Fruit fly (Drosophila melanogaster) whole organism, embryonic: ENCODE data around the gene CG5910.

Experiments used
- Abd-B ChIP-seq: fragments of 200-800 bp; sonication (Bioruptor generic); optimal IDR thresholded peaks from 2 replicates; lab custom pipeline; 2018; ENCODE audit warnings: missing biosample characterization, mild to moderate bottlenecking, missing genetic modification characterization, moderate library complexity
- BEAF-32 ChIP-seq: fragments of 200-800 bp; sonication (Bioruptor generic); optimal IDR thresholded peaks from 3 replicates; lab custom pipeline; 2017; ENCODE audit warnings: missing biosample characterization, missing genetic modification characterization, mild to moderate bottlenecking, moderate library complexity, missing genetic modification reagents
- BtbVII ChIP-seq: fragments of 200-800 bp; sonication (Bioruptor generic); optimal IDR thresholded peaks from 3 replicates; lab custom pipeline; 2017; ENCODE audit warnings: missing biosample characterization, mild to moderate bottlenecking, missing genetic modification characterization
- CG10565 ChIP-seq: fragments of 200-800 bp; sonication (Bioruptor generic); optimal IDR thresholded peaks from 3 replicates; lab custom pipeline; 2016; ENCODE audit warnings: missing biosample characterization, mild to moderate bottlenecking, missing genetic modification characterization
- CG12769 ChIP-seq: fragments of 200-800 bp; sonication (Bioruptor generic); optimal IDR thresholded peaks from 2 replicates; lab custom pipeline; 2019; ENCODE audit warnings: missing biosample characterization, mild to moderate bottlenecking, missing genetic modification characterization, moderate library complexity
- CG15601 ChIP-seq: fragments of 200-800 bp; sonication (Bioruptor generic); optimal IDR thresholded peaks from 3 replicates; lab custom pipeline; 2019; ENCODE audit warnings: missing biosample characterization, mild to moderate bottlenecking, missing genetic modification characterization, moderate library complexity
- CG1792 ChIP-seq: fragments of 200-800 bp; sonication (Bioruptor generic); optimal IDR thresholded peaks from 2 replicates; lab custom pipeline; 2016; ENCODE audit warnings: missing biosample characterization, missing genetic modification characterization
- CG2889 ChIP-seq: fragments of 200-800 bp; sonication (Bioruptor generic); IDR thresholded peaks from 3 replicates; pipeline ENCODE4 v1.3.6; 2022; ENCODE audit warnings: missing biosample characterization, missing genetic modification characterization
- CG8388 ChIP-seq: fragments of 200-800 bp; sonication (Bioruptor generic); optimal IDR thresholded peaks from 2 replicates; lab custom pipeline; 2019; ENCODE audit warnings: missing biosample characterization, mild to moderate bottlenecking, missing genetic modification characterization, moderate library complexity
- CG9727 ChIP-seq: fragments of 200-800 bp; sonication (Bioruptor generic); optimal IDR thresholded peaks from 3 replicates; lab custom pipeline; 2017; ENCODE audit warnings: missing biosample characterization, mild to moderate bottlenecking, missing genetic modification characterization
- CG9817 ChIP-seq: fragments of 200-800 bp; sonication (Bioruptor generic); optimal IDR thresholded peaks from 2 replicates; lab custom pipeline; 2018; ENCODE audit warnings: missing biosample characterization, mild to moderate bottlenecking, missing genetic modification characterization, moderate library complexity
- D ChIP-seq, 2 experiments: fragments of 200-800 bp in 1 of 2; fragments of >200 bp in 1 of 2; sonication (Bioruptor generic) in 1 of 2; optimal IDR thresholded peaks; 2 replicates in 1 of 2; 3 replicates in 1 of 2; lab custom pipeline; 2017; ENCODE audit warnings: mild to moderate bottlenecking in 1 of 2, missing biosample characterization in 1 of 2, missing genetic modification characterization in 1 of 2, missing genetic modification reagents in 1 of 2
- Dek ChIP-seq: fragments of 200-800 bp; sonication (Bioruptor generic); optimal IDR thresholded peaks from 3 replicates; lab custom pipeline; 2019; ENCODE audit warnings: missing biosample characterization, mild to moderate bottlenecking, missing genetic modification characterization, moderate library complexity
- Dp ChIP-seq: fragments of 200-800 bp; sonication (Bioruptor generic); optimal IDR thresholded peaks from 2 replicates; lab custom pipeline; 2018; ENCODE audit warnings: missing biosample characterization, mild to moderate bottlenecking, missing genetic modification characterization, moderate library complexity
- Drgx ChIP-seq: fragments of 200-800 bp; sonication (Bioruptor generic); IDR thresholded peaks from 2 replicates; pipeline ENCODE4 v1.3.6; 2022; ENCODE audit warnings: missing biosample characterization, missing genetic modification characterization
- E2f2 ChIP-seq: fragments of 200-800 bp; sonication (Bioruptor generic); IDR thresholded peaks from 2 replicates; pipeline ENCODE4 v1.3.6; 2022; ENCODE audit warnings: missing biosample characterization, missing genetic modification characterization
- Ets97D ChIP-seq: fragments of 200-800 bp; sonication (Bioruptor generic); optimal IDR thresholded peaks from 3 replicates; lab custom pipeline; 2016; ENCODE audit warnings: missing biosample characterization, missing genetic modification characterization
- Hand ChIP-seq: fragments of 200-800 bp; sonication (Bioruptor generic); optimal IDR thresholded peaks from 2 replicates; lab custom pipeline; 2017; ENCODE audit warnings: mild to moderate bottlenecking, missing biosample characterization, missing genetic modification reagents, missing genetic modification characterization
- Hr39 ChIP-seq: fragments of >200 bp; optimal IDR thresholded peaks from 2 replicates; lab custom pipeline; 2017
- Max ChIP-seq: fragments of 200-800 bp; sonication (Bioruptor generic); optimal IDR thresholded peaks from 2 replicates; lab custom pipeline; 2016; ENCODE audit warnings: missing biosample characterization, mild to moderate bottlenecking, missing genetic modification characterization
- Nf-YA ChIP-seq: fragments of 200-800 bp; sonication (Bioruptor generic); IDR thresholded peaks from 2 replicates; pipeline ENCODE4 v1.3.6; 2022; ENCODE audit warnings: missing biosample characterization, missing genetic modification characterization
- Poxn ChIP-seq: fragments of 200-800 bp; sonication (Bioruptor generic); IDR thresholded peaks from 2 replicates; pipeline ENCODE4 v1.3.6; 2022; ENCODE audit warnings: missing biosample characterization, missing genetic modification characterization
- Trl ChIP-seq, 3 experiments: fragments of >200 bp in 2 of 3; fragments of 200-800 bp in 1 of 3; sonication (Bioruptor generic) in 1 of 3; optimal IDR thresholded peaks; 2 replicates in 1 of 3; 3 replicates in 2 of 3; lab custom pipeline; 2016 to 2017; ENCODE audit warnings: missing biosample characterization in 1 of 3, missing genetic modification characterization in 1 of 3
- Usf ChIP-seq: fragments of 200-800 bp; sonication (Bioruptor generic); optimal IDR thresholded peaks from 2 replicates; lab custom pipeline; 2017; ENCODE audit warnings: missing genotype, missing biosample characterization, missing genetic modification characterization
- Xbp1 ChIP-seq: fragments of 200-800 bp; sonication (Bioruptor generic); optimal IDR thresholded peaks from 3 replicates; lab custom pipeline; 2016; ENCODE audit warnings: missing biosample characterization, mild to moderate bottlenecking, missing genetic modification characterization
- amos ChIP-seq: fragments of 200-800 bp; sonication (Bioruptor generic); IDR thresholded peaks from 2 replicates; pipeline ENCODE4 v1.3.6; 2022; ENCODE audit warnings: missing biosample characterization, missing genetic modification characterization; ENCODE audit not compliant: partially characterized antibody
- ase ChIP-seq: fragments of 200-800 bp; sonication (Bioruptor generic); IDR thresholded peaks from 3 replicates; pipeline ENCODE4 v1.3.6; 2022; ENCODE audit warnings: missing biosample characterization, missing genetic modification characterization
- cwo ChIP-seq: fragments of 200-800 bp; sonication (Bioruptor generic); optimal IDR thresholded peaks from 3 replicates; lab custom pipeline; 2017; ENCODE audit warnings: missing biosample characterization, missing genetic modification characterization, mild to moderate bottlenecking, moderate library complexity, missing genetic modification reagents
- danr ChIP-seq: fragments of 200-800 bp; sonication (Bioruptor generic); IDR thresholded peaks from 2 replicates; pipeline ENCODE4 v1.3.6; 2022; ENCODE audit warnings: missing biosample characterization, missing genetic modification characterization
- dpn ChIP-seq, 2 experiments: fragments of 200-800 bp; sonication (Bioruptor generic); optimal IDR thresholded peaks; 3 replicates each; lab custom pipeline; 2016; ENCODE audit warnings: missing biosample characterization in 2 of 2, missing genetic modification characterization in 2 of 2
- eve ChIP-seq, 2 experiments: fragments of >200 bp; optimal IDR thresholded peaks; 2 replicates each; lab custom pipeline; 2017; ENCODE audit warnings: missing biosample characterization in 2 of 2, missing genetic modification characterization in 2 of 2
- hkb ChIP-seq, 2 experiments: fragments of 200-800 bp in 1 of 2; fragments of >200 bp in 1 of 2; sonication (Bioruptor generic) in 1 of 2; IDR thresholded peaks in 1 of 2; optimal IDR thresholded peaks in 1 of 2; 2 replicates each; pipeline versions ENCODE4 v1.3.6 to Lab custom; 2017 to 2022; ENCODE audit warnings: missing biosample characterization in 1 of 2, missing genetic modification characterization in 1 of 2
- mam ChIP-seq: fragments of 200-800 bp; sonication (Bioruptor generic); optimal IDR thresholded peaks from 3 replicates; lab custom pipeline; 2016; ENCODE audit warnings: missing biosample characterization, missing genetic modification characterization
- mirr ChIP-seq: fragments of 200-800 bp; sonication (Bioruptor generic); optimal IDR thresholded peaks from 3 replicates; lab custom pipeline; 2018; ENCODE audit warnings: missing biosample characterization, mild to moderate bottlenecking, missing genetic modification characterization
- nerfin-2 ChIP-seq: fragments of 200-800 bp; sonication (Bioruptor generic); IDR thresholded peaks from 2 replicates; pipeline ENCODE4 v1.3.6; 2022; ENCODE audit warnings: missing biosample characterization, missing genetic modification characterization; ENCODE audit not compliant: partially characterized antibody
- oc ChIP-seq: fragments of 200-800 bp; sonication (Bioruptor generic); optimal IDR thresholded peaks from 2 replicates; lab custom pipeline; 2018; ENCODE audit warnings: missing biosample characterization, mild to moderate bottlenecking, missing genetic modification characterization, moderate library complexity
- phol ChIP-seq: fragments of 200-800 bp; sonication (Bioruptor generic); optimal IDR thresholded peaks from 3 replicates; lab custom pipeline; 2018; ENCODE audit warnings: missing biosample characterization, mild to moderate bottlenecking, missing genetic modification characterization, moderate library complexity
- pita ChIP-seq: fragments of 200-800 bp; sonication (Bioruptor generic); optimal IDR thresholded peaks from 2 replicates; lab custom pipeline; 2017; ENCODE audit warnings: missing biosample characterization, mild to moderate bottlenecking, missing genetic modification characterization
- run ChIP-seq: fragments of 200-800 bp; sonication (Bioruptor generic); optimal IDR thresholded peaks from 3 replicates; lab custom pipeline; 2018; ENCODE audit warnings: missing biosample characterization, mild to moderate bottlenecking, missing genetic modification characterization
- schlank ChIP-seq: fragments of 200-800 bp; sonication (Bioruptor generic); optimal IDR thresholded peaks from 2 replicates; lab custom pipeline; 2018; ENCODE audit warnings: missing biosample characterization, mild to moderate bottlenecking, missing genetic modification characterization
- sd ChIP-seq: fragments of 200-800 bp; sonication (Bioruptor generic); optimal IDR thresholded peaks from 3 replicates; lab custom pipeline; 2018; ENCODE audit warnings: missing biosample characterization, mild to moderate bottlenecking, missing genetic modification characterization, moderate library complexity
- sisA ChIP-seq: fragments of 200-800 bp; sonication (Bioruptor generic); IDR thresholded peaks from 2 replicates; pipeline ENCODE4 v1.3.6; 2022; ENCODE audit warnings: missing biosample characterization, missing genetic modification characterization
- slbo ChIP-seq: fragments of 200-800 bp; sonication (Bioruptor generic); IDR thresholded peaks from 2 replicates; pipeline ENCODE4 v1.3.6; 2022; ENCODE audit warnings: missing biosample characterization, missing genetic modification characterization
- sqz ChIP-seq: fragments of 200-800 bp; sonication (Bioruptor generic); optimal IDR thresholded peaks from 3 replicates; lab custom pipeline; 2018; ENCODE audit warnings: missing biosample characterization, mild to moderate bottlenecking, missing genetic modification characterization
- ssp ChIP-seq: fragments of 200-800 bp; sonication (Bioruptor generic); IDR thresholded peaks from 2 replicates; pipeline ENCODE4 v1.3.6; 2022; ENCODE audit warnings: missing biosample characterization, missing genetic modification characterization
- stwl ChIP-seq: fragments of 200-800 bp; sonication (Bioruptor generic); optimal IDR thresholded peaks from 3 replicates; lab custom pipeline; 2018; ENCODE audit warnings: missing biosample characterization, mild to moderate bottlenecking, missing genetic modification characterization, moderate library complexity
- toy ChIP-seq: fragments of 200-800 bp; sonication (Bioruptor generic); IDR thresholded peaks from 2 replicates; pipeline ENCODE4 v1.3.6; 2022; ENCODE audit warnings: missing biosample characterization, missing genetic modification characterization
- trem ChIP-seq: fragments of 200-800 bp; optimal IDR thresholded peaks from 3 replicates; lab custom pipeline; 2019; ENCODE audit warnings: missing biosample characterization, mild to moderate bottlenecking, missing genetic modification characterization, moderate library complexity

Gene CG5910

DNA sequence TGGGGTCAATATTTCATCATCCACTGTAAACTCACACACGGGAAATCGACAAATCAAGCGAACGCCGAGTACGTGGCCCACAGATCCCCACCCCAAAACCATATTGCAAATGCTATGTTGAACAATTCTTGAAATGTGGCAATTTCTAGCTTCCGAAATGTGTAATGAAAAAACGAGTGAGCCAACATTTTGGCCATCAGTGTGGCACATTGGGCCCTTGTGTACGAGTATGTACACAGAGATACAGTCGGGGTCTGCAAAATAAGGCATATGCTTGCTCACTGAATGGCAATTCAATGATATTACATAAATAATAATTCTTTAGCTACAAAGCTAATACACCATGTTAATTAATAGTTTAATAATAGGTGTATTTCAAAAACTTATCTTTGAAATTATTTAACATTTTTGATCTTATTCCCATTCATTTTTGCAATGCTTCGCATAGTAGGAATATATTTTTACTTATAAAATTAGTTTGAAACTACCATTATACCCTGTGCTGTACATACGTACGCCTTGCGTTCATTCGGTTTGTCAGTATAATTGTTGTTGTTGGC, 42.6 kb upstream of the CG5910 start (continued):
- TF ChIP-seq oc (tag; lab: Kevin White, UChicago) (peak; percentile 85), Abd-B (peak; percentile 84), cwo (GFP tag; lab: Kevin White, UChicago) (peak; percentile 85), Dp (GFP tag; lab: Kevin White, UChicago) (peak; percentile 3), CG2889 (GFP tag; lab: Robert Waterston, UW) (peak; percentile 60; the same call in 1 of the 3 replicates), slbo (GFP tag; lab: Robert Waterston, UW) (peak; percentile 94), CG1792 (peak; percentile 32), hkb (optimal IDR thresholded peaks at IDR 0.05; lab: Kevin White, UChicago) (no peak), hkb (GFP tag; IDR thresholded peaks at IDR 0.05; lab: Robert Waterston, UW) (peak; percentile 85), dpn (GFP tag; optimal IDR thresholded peaks at IDR 0.05; lab: Kevin White, UChicago) (peak; percentile 84 to 88), Trl (optimal IDR thresholded peaks at IDR 0.05; lab: Kevin White, UChicago) (no peak), Trl (GFP tag; optimal IDR thresholded peaks at IDR 0.05; lab: Kevin White, UChicago) (peak; percentile 76), D (optimal IDR thresholded peaks at IDR 0.05; lab: Kevin White, UChicago) (no peak), D (GFP tag; optimal IDR thresholded peaks at IDR 0.05; lab: Kevin White, UChicago) (peak; percentile 81), Dek (tag; lab: Kevin White, UChicago) (peak; percentile 86), Poxn (peak; percentile 19; the same call in 1 of the 2 replicates), Max (GFP tag; lab: Kevin White, UChicago) (peak; percentile 86), CG12769 (tag; lab: Kevin White, UChicago) (peak; percentile 89), mirr (GFP tag; lab: Kevin White, UChicago) (peak; percentile 51), Nf-YA (GFP tag; lab: Robert Waterston, UW) (0 out of 2 replicates have a peak, but pooled peaks have one; percentile 50), danr (GFP tag; lab: Robert Waterston, UW) (peak; percentile 62), ssp (GFP tag; lab: Robert Waterston, UW) (peak; percentile 70), run (peak; percentile 86), mam (GFP tag; lab: Kevin White, UChicago) (peak; percentile 86), toy (GFP tag; lab: Robert Waterston, UW) (peak; percentile 73), eve (GFP tag; optimal IDR thresholded peaks at IDR 0.05; lab: Kevin White, UChicago) (peak in 1 of 2 experiments; percentile 91), Hand (GFP tag; lab: Kevin White, UChicago) (peak; percentile 84), CG9727 (GFP tag; lab: Kevin White, UChicago) (peak; percentile 88), BtbVII (GFP tag; lab: Kevin White, UChicago) (peak; percentile 78), phol (tag; lab: Kevin White, UChicago) (peak; percentile 87), pita (GFP tag; lab: Kevin White, UChicago) (no peak), trem (tag; lab: Kevin White, UChicago) (peak; percentile 53), schlank (tag; lab: Kevin White, UChicago) (peak; percentile 66), E2f2 (GFP tag; lab: Robert Waterston, UW) (peak; percentile 64; the same call in 1 of the 2 replicates), CG8388 (GFP tag; lab: Kevin White, UChicago) (peak; percentile 82), stwl (tag; lab: Kevin White, UChicago) (no peak), nerfin-2 (no peak), ase (peak; percentile 76; the same call in 2 of the 3 replicates), Ets97D (peak; percentile 25), CG15601 (tag; lab: Kevin White, UChicago) (peak; percentile 78), amos (GFP tag; lab: Robert Waterston, UW) (no peak), Hr39 (lab: Kevin White, UChicago) (no peak), CG9817 (tag; lab: Kevin White, UChicago) (peak; percentile 82), Drgx (peak; percentile 92), Usf (GFP tag; lab: Kevin White, UChicago) (peak; percentile 70), Xbp1 (GFP tag; lab: Kevin White, UChicago) (peak; percentile 91), sd (tag; lab: Kevin White, UChicago) (peak; percentile 85), BEAF-32 (GFP tag; lab: Kevin White, UChicago) (no peak), sqz (GFP tag; lab: Kevin White, UChicago) (peak; percentile 76), CG10565 (no peak), sisA (GFP tag; lab: Robert Waterston, UW) (peak; percentile 85)
